Fruit fly (Drosophila melanogaster): Measurements from ENCODE around the gene CG46399.
A peak's percentile ranks its signal among the peaks of the same experiment; 100 is the strongest.

Gene CG46399

DNA sequence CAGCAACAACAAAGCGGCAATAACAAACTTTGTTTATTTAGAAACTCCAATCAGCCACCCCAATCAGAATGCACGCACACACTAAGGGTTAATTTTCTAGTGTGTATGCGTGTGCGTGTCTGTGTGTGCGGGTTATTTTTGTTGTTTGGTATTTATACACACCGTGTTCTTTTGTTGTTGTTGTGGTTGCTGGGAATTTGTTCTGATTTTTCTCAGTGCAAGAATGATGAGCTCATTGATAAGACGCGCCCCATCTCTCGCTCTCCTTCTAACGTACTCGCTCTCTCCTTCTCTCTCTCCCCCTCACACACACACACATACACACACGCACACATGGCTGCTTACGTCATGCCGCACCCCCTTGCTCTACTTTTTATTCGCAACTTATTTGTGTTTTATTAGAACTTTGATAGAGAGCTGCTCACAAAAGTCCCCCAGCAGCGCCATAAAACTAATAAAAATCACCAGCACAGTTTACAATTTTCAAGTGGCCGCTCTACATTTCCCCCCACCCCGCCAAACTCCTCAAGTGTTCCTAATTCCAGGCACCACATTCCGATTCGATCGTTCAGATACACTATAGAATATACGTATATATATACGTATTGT lies 19.2 kb upstream of the CG46399 start (continued):
- TF ChIP-seq CG34422 (GFP tag; IDR thresholded peaks at IDR 0.05) (peak; percentile 64; the same call in 2 of the 3 replicates), CG33557 (GFP tag; optimal IDR thresholded peaks at IDR 0.05) (no peak), h (optimal IDR thresholded peaks at IDR 0.05) (no peak), CG13894 (tag; optimal IDR thresholded peaks at IDR 0.05) (peak; percentile 91), CG4360 (GFP tag; IDR thresholded peaks at IDR 0.05) (peak; percentile 93), CG10979 (tag; optimal IDR thresholded peaks at IDR 0.05) (no peak), odd (GFP tag; optimal IDR thresholded peaks at IDR 0.05) (no peak), wek (GFP tag; optimal IDR thresholded peaks at IDR 0.05) (no peak), CG12391 (tag; optimal IDR thresholded peaks at IDR 0.05) (peak; percentile 7), YL-1 (GFP tag; optimal IDR thresholded peaks at IDR 0.05) (peak; percentile 45), CG6254 (GFP tag; optimal IDR thresholded peaks at IDR 0.05) (no peak), CG6765 (GFP tag; optimal IDR thresholded peaks at IDR 0.05) (peak; percentile 39), CG14014 (GFP tag; IDR thresholded peaks at IDR 0.05) (peak; percentile 47; the same call in 1 of the 2 replicates), pzg (GFP tag; optimal IDR thresholded peaks at IDR 0.05) (peak; percentile 6), ftz-f1 (GFP tag; optimal IDR thresholded peaks at IDR 0.05) (no peak), dimm (GFP tag; IDR thresholded peaks at IDR 0.05) (no peak), CG34224 (GFP tag; IDR thresholded peaks at IDR 0.05; ENCODE audit: partially characterized antibody) (no peak), bab2 (GFP tag; optimal IDR thresholded peaks at IDR 0.05) (no peak), CG30403 (GFP tag; optimal IDR thresholded peaks at IDR 0.05) (peak; percentile 23), run (tag; optimal IDR thresholded peaks at IDR 0.05) (no peak), CG16815 (GFP tag; optimal IDR thresholded peaks at IDR 0.05) (no peak), ems (GFP tag; optimal IDR thresholded peaks at IDR 0.05) (peak; percentile 24), fu2 (GFP tag; optimal IDR thresholded peaks at IDR 0.05) (peak; percentile 60)

DNA sequence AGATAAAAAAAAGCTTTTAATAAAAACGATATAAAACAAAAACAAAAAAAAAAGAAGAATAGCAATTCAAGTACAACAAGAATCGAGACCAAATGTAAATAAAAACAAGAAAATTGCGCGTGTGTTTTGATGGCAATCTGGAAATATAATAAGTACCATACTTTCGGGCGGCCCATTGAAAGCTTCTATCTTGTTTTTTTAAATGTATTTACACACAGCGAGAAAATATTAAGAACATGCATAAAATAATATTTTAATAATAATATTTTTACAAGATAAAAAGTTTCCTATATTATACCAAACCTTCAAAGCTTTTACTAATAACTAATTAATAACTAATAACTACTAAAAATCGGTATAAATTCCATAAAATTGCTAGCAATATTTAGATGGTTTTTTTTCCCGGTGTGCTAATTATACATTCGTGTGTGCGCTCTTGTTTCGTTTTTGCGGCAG lies 18.6 kb upstream of the CG46399 start:
- TF ChIP-seq CG6683 (GFP tag; optimal IDR thresholded peaks at IDR 0.05) (no peak), fd3F (GFP tag; optimal IDR thresholded peaks at IDR 0.05) (no peak), CG4820 (GFP tag; optimal IDR thresholded peaks at IDR 0.05) (no peak), hbn (GFP tag; IDR thresholded peaks at IDR 0.05; ENCODE audit: partially characterized antibody) (no peak), NfI (GFP tag; optimal IDR thresholded peaks at IDR 0.05) (no peak), CG3281 (GFP tag; optimal IDR thresholded peaks at IDR 0.05) (peak; percentile 6), cwo (GFP tag; optimal IDR thresholded peaks at IDR 0.05) (peak; percentile 26), eyg (GFP tag; optimal IDR thresholded peaks at IDR 0.05) (no peak), vnd (GFP tag; IDR thresholded peaks at IDR 0.05; ENCODE audit: partially characterized antibody) (no peak), CG10565 (GFP tag; optimal IDR thresholded peaks at IDR 0.05) (no peak), sqz (GFP tag; optimal IDR thresholded peaks at IDR 0.05) (no peak), btn (GFP tag; optimal IDR thresholded peaks at IDR 0.05) (no peak), prd (optimal IDR thresholded peaks at IDR 0.05) (no peak), prd (GFP tag; IDR thresholded peaks at IDR 0.05) (no peak), sisA (GFP tag; IDR thresholded peaks at IDR 0.05) (no peak), HHEX (GFP tag; optimal IDR thresholded peaks at IDR 0.05) (no peak), chn (GFP tag; optimal IDR thresholded peaks at IDR 0.05) (no peak), CG1602 (GFP tag; optimal IDR thresholded peaks at IDR 0.05) (peak; percentile 16), wor (GFP tag; IDR thresholded peaks at IDR 0.05) (no peak), trh (GFP tag; optimal IDR thresholded peaks at IDR 0.05) (no peak), CG12659 (GFP tag; optimal IDR thresholded peaks at IDR 0.05) (peak; percentile 34), Dek (tag; optimal IDR thresholded peaks at IDR 0.05) (no peak), CG7928 (GFP tag; optimal IDR thresholded peaks at IDR 0.05) (no peak), CG17385 (GFP tag; optimal IDR thresholded peaks at IDR 0.05) (peak; percentile 26), Gsc (GFP tag; IDR thresholded peaks at IDR 0.05) (no peak), CG14710 (tag; optimal IDR thresholded peaks at IDR 0.05) (peak; percentile 24), Max (GFP tag; optimal IDR thresholded peaks at IDR 0.05) (no peak), CG33213 (GFP tag; optimal IDR thresholded peaks at IDR 0.05) (no peak)
